Worm (Caenorhabditis elegans): ENCODE data around the gene ced-6.

The ced-6 gene

DNA sequence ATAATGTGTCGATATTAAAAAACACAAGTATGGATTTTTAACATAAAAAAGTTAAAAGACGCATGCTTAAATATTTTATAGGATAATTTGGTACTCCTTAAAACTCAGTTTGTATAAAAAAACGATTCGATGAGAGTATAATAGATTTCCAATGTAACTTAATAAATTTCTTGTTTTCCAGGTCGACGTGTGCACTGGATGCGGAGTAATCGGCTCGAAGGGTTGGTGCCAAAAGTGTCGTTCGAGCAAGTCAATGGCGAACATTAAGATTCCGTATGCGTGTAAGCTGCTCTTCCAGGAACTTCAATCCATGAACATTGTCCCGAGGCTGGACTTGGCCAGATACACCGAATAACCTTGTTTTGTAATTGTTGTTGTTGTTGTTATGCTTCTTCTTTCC lies 31.2 kb upstream of the ced-6 start:
- TF ChIP-seq sma-3 (GFP tag; optimal IDR thresholded peaks at IDR 0.05) (no peak), ama-1 (optimal IDR thresholded peaks at IDR 0.05) (no peak), crh-2 (tag; optimal IDR thresholded peaks at IDR 0.05) (no peak), gmeb-1 (tag; optimal IDR thresholded peaks at IDR 0.05) (no peak), nhr-25 (tag; optimal IDR thresholded peaks at IDR 0.05) (no peak), lin-39 (tag; optimal IDR thresholded peaks at IDR 0.05) (no peak), fos-1 (tag; optimal IDR thresholded peaks at IDR 0.05) (no peak), lsy-2 (tag; optimal IDR thresholded peaks at IDR 0.05) (no peak), dmd-4 (tag; optimal IDR thresholded peaks at IDR 0.05) (no peak), mab-5 (tag; optimal IDR thresholded peaks at IDR 0.05) (no peak), C34F6.9 (tag; optimal IDR thresholded peaks at IDR 0.05) (no peak), Y55F3AM.14 (GFP tag; optimal IDR thresholded peaks at IDR 0.05) (no peak), sma-9 (GFP tag; optimal IDR thresholded peaks at IDR 0.05) (no peak), sma-9 (tag; optimal IDR thresholded peaks at IDR 0.05) (no peak)

DNA sequence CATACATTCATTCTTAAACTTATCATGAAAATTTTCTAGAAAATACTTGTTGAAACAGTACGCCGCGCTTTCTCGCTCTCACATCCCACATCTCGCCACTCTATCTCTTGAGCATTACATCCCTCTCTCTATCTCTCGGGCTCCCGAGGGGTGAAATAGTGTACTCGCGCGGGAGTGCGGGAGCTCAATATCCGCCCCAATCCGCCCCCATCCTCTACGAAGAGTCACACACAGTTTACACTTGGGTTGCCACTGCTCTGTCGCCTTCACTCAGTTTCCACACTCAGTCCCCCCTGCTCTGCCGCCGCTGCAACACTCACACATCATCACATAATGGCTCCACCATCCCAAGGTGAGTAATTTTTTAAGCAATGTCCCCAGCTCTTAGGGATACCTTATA lies 30.8 kb upstream of the ced-6 start, which contains the start of gene mlc-3:
Gene mlc-3, plus strand, starts transcription at position 227 of the 400 bp plus-strand sequence.
- peak; percentile 25 for TF ChIP-seq nhr-129 (tag; optimal IDR thresholded peaks at IDR 0.05)
- peak; percentile 47 for TF ChIP-seq ama-1 (optimal IDR thresholded peaks at IDR 0.05)
- no peak for TF ChIP-seq blmp-1 (tag; optimal IDR thresholded peaks at IDR 0.05; ENCODE audit: insufficient read depth)
- TF ChIP-seq elt-3 (tag; optimal IDR thresholded peaks at IDR 0.05), result no peak
- no peak for TF ChIP-seq sem-4 (tag; optimal IDR thresholded peaks at IDR 0.05)
- TF ChIP-seq C34F6.9 (tag; optimal IDR thresholded peaks at IDR 0.05), result no peak
- TF ChIP-seq sma-3 (GFP tag; optimal IDR thresholded peaks at IDR 0.05), result no peak
- no peak for TF ChIP-seq R02D3.7 (tag; optimal IDR thresholded peaks at IDR 0.05)
- TF ChIP-seq zag-1 (tag; optimal IDR thresholded peaks at IDR 0.05), result no peak
- TF ChIP-seq dmd-4 (tag; optimal IDR thresholded peaks at IDR 0.05), result no peak
- TF ChIP-seq ztf-4 (tag; optimal IDR thresholded peaks at IDR 0.05), result no peak
- TF ChIP-seq nhr-12 (tag; optimal IDR thresholded peaks at IDR 0.05), result no peak
- TF ChIP-seq ceh-16 (tag; optimal IDR thresholded peaks at IDR 0.05), result no peak
- no peak for TF ChIP-seq alr-1 (tag; optimal IDR thresholded peaks at IDR 0.05)
- TF ChIP-seq nhr-11 (tag; optimal IDR thresholded peaks at IDR 0.05), result no peak
- no peak for TF ChIP-seq unc-62 (GFP tag; optimal IDR thresholded peaks at IDR 0.05)
- no peak for TF ChIP-seq unc-39 (tag; optimal IDR thresholded peaks at IDR 0.05)
- TF ChIP-seq F13H6.1 (tag; optimal IDR thresholded peaks at IDR 0.05), result peak; percentile 49
- peak; percentile 20 for TF ChIP-seq sma-9 (GFP tag; optimal IDR thresholded peaks at IDR 0.05)
- TF ChIP-seq sma-9 (tag; optimal IDR thresholded peaks at IDR 0.05), result no peak
- no peak for TF ChIP-seq mbf-1 (tag; optimal IDR thresholded peaks at IDR 0.05)
- no peak for TF ChIP-seq snpc-4 (tag; optimal IDR thresholded peaks at IDR 0.05)

DNA sequence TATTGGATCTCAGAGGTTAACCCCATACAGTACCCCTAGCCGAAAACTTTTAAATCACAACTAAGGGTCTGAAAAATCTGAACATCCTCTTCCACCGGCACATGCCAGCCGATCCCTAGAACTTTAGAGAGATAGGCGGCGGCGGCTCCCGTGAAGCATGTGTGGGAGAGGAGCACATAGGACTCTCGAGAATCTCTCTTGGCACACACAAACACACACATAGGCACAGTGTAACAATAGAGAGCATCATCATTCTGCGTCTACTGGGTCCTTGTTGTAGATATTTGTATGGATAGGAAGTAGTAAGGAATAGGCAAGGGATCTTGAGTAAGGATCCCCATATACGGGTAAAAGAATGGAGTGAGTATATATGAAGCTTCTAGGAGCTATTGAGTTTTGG lies 29.9 kb upstream of the ced-6 start:
- TF ChIP-seq nhr-237 (tag; optimal IDR thresholded peaks at IDR 0.05), result no peak
- TF ChIP-seq nhr-129 (tag; optimal IDR thresholded peaks at IDR 0.05), result peak; percentile 29

DNA sequence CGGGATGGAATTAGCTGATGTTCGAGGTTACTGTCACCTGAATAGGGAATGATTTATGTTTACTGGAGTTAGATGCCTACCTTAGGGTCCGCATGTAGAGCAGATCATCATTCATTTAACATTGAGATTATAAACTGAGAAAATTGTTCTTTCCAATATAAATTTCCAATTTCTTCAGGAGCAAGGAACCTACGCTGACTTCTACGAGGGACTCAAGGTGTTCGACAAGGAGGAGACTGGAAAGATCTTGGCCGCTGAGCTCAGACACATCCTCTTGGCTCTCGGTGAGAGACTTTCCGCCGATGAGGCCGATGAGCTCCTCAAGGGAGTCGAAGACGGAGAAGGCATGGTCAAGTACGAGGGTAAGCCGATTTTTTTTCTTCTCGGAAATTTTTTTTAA lies 29.1 kb upstream of the ced-6 start:
- TF ChIP-seq sem-4 (tag; optimal IDR thresholded peaks at IDR 0.05) (no peak), mbf-1 (tag; optimal IDR thresholded peaks at IDR 0.05) (no peak), zag-1 (tag; optimal IDR thresholded peaks at IDR 0.05) (no peak), unc-39 (tag; optimal IDR thresholded peaks at IDR 0.05) (no peak), dmd-4 (tag; optimal IDR thresholded peaks at IDR 0.05) (no peak)

DNA sequence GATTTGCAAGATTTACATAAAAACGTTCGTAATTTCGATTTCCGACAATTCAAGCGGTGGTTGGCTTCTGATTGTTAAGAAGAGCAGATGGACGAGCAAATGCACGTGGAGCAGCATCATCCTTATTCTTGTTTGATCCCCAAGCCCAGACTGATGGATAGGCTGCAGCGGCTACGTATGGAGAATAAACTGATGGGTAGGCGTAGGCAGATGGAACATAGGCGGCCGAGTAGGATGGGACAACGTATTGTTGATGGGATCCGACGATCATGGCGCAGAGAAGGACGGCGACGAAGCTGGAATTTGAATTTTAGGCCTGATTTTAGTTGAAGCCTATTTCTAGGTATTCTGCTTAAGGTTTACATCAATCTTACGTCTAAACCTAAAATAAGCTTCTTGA lies 27.3 kb upstream of the ced-6 start:
- TF ChIP-seq sma-9 (GFP tag; optimal IDR thresholded peaks at IDR 0.05), result no peak
- no peak for TF ChIP-seq sma-9 (tag; optimal IDR thresholded peaks at IDR 0.05)
- TF ChIP-seq C34F6.9 (tag; optimal IDR thresholded peaks at IDR 0.05), result no peak
- TF ChIP-seq aly-2 (tag; optimal IDR thresholded peaks at IDR 0.05), result no peak
- no peak for TF ChIP-seq ceh-16 (tag; optimal IDR thresholded peaks at IDR 0.05)
- TF ChIP-seq crh-2 (tag; optimal IDR thresholded peaks at IDR 0.05), result no peak
- no peak for TF ChIP-seq snpc-4 (tag; optimal IDR thresholded peaks at IDR 0.05)
- no peak for TF ChIP-seq sma-3 (GFP tag; optimal IDR thresholded peaks at IDR 0.05)
- TF ChIP-seq fos-1 (tag; optimal IDR thresholded peaks at IDR 0.05), result no peak
- TF ChIP-seq mbf-1 (tag; optimal IDR thresholded peaks at IDR 0.05), result no peak
- TF ChIP-seq nhr-23 (tag; optimal IDR thresholded peaks at IDR 0.05), result no peak
- no peak for TF ChIP-seq F13H6.1 (tag; optimal IDR thresholded peaks at IDR 0.05)

DNA sequence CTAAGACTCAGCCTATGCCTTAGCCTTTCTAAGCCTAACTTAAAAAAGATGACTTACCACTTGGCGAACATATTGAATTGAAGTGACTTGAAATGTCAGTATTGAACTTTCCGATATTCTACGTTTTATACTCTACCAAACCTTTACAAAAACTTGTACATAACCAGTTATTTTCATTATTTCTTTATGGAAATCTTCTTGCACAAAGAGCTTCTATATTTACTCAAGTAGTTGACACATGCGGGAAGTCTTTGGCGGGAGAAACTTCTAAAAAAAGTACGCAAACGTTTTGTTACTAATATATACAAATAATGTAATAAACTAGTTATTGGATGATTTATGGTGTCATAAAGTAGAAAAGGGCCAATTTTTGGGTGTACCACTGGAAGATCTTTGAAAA lies 26.9 kb upstream of the ced-6 start, which contains the start of gene nspb-12:
Gene nspb-12, minus strand, starts transcription at position 101 of the 400 bp plus-strand sequence.
- TF ChIP-seq nhr-77 (tag; optimal IDR thresholded peaks at IDR 0.05) (no peak), lin-11 (tag; optimal IDR thresholded peaks at IDR 0.05) (no peak), nhr-129 (tag; optimal IDR thresholded peaks at IDR 0.05) (no peak), dmd-4 (tag; optimal IDR thresholded peaks at IDR 0.05) (no peak), ceh-82 (tag; optimal IDR thresholded peaks at IDR 0.05) (no peak), nhr-6 (tag; optimal IDR thresholded peaks at IDR 0.05) (no peak), unc-39 (tag; optimal IDR thresholded peaks at IDR 0.05) (no peak), egl-27 (tag; optimal IDR thresholded peaks at IDR 0.05) (no peak), F13H6.1 (tag; optimal IDR thresholded peaks at IDR 0.05) (no peak), fos-1 (tag; optimal IDR thresholded peaks at IDR 0.05) (no peak), snpc-4 (tag; optimal IDR thresholded peaks at IDR 0.05) (no peak), alr-1 (tag; optimal IDR thresholded peaks at IDR 0.05) (no peak), nhr-11 (tag; optimal IDR thresholded peaks at IDR 0.05) (no peak), zag-1 (tag; optimal IDR thresholded peaks at IDR 0.05) (no peak), blmp-1 (tag; optimal IDR thresholded peaks at IDR 0.05; ENCODE audit: insufficient read depth) (no peak), gmeb-1 (tag; optimal IDR thresholded peaks at IDR 0.05) (no peak), mbf-1 (tag; optimal IDR thresholded peaks at IDR 0.05) (no peak), ZK546.5 (tag; optimal IDR thresholded peaks at IDR 0.05) (no peak), ztf-11 (tag; optimal IDR thresholded peaks at IDR 0.05) (no peak), crh-2 (tag; optimal IDR thresholded peaks at IDR 0.05) (no peak)
